Fruit fly (Drosophila melanogaster) whole organism: ENCODE results near the gene Nulp1.

ENCODE experiments used
- CG8478 ChIP-seq: fragments of >200 bp; optimal IDR thresholded peaks from 2 replicates; lab custom pipeline; 2018; ENCODE audit warnings: inconsistent platforms
- Dll ChIP-seq: fragments of >200 bp; optimal IDR thresholded peaks from 2 replicates; lab custom pipeline; 2017
- EcR ChIP-seq, 2 experiments: fragments of >200 bp; optimal IDR thresholded peaks; 2 replicates each; lab custom pipeline; 2017; ENCODE audit warnings: missing biosample characterization in 2 of 2, missing genetic modification characterization in 2 of 2, missing genetic modification reagents in 2 of 2
- pan ChIP-seq: fragments of >200 bp; optimal IDR thresholded peaks from 2 replicates; lab custom pipeline; 2017
- psq ChIP-seq: fragments of >200 bp; optimal IDR thresholded peaks from 2 replicates; lab custom pipeline; 2017
- usp ChIP-seq: fragments of >200 bp; optimal IDR thresholded peaks from 2 replicates; lab custom pipeline; 2017; ENCODE audit warnings: missing biosample characterization, missing genetic modification characterization, mixed read lengths

Gene Nulp1

dm6 chr3L:8096106-8096558 is 14.0 kb upstream of the Nulp1 start:
- TF ChIP-seq psq (lab: Kevin White, UChicago) (no peak), Dll (lab: Kevin White, UChicago) (no peak), usp (GFP tag; lab: Kevin White, UChicago) (no peak), CG8478 (lab: Kevin White, UChicago) (no peak), EcR (GFP tag; optimal IDR thresholded peaks at IDR 0.05; lab: Kevin White, UChicago) (no peak), pan (lab: Kevin White, UChicago) (no peak)

dm6 chr3L:8097101-8097500 is 13.1 kb upstream of the Nulp1 start:
- TF ChIP-seq psq (lab: Kevin White, UChicago) = no peak
- TF ChIP-seq Dll (lab: Kevin White, UChicago) = no peak
- no peak for TF ChIP-seq pan (lab: Kevin White, UChicago)
- no peak for TF ChIP-seq usp (GFP tag; lab: Kevin White, UChicago)
- TF ChIP-seq EcR (GFP tag; optimal IDR thresholded peaks at IDR 0.05; lab: Kevin White, UChicago) = no peak
- no peak for TF ChIP-seq CG8478 (lab: Kevin White, UChicago)

dm6 chr3L:8108201-8108600 is 2.0 kb upstream of the Nulp1 start:
- TF ChIP-seq pan (lab: Kevin White, UChicago) = no peak
- no peak for TF ChIP-seq Dll (lab: Kevin White, UChicago)
- no peak for TF ChIP-seq psq (lab: Kevin White, UChicago)
- TF ChIP-seq EcR (GFP tag; optimal IDR thresholded peaks at IDR 0.05; lab: Kevin White, UChicago) = no peak
- no peak for TF ChIP-seq usp (GFP tag; lab: Kevin White, UChicago)
- TF ChIP-seq CG8478 (lab: Kevin White, UChicago) = no peak

- no peak for TF ChIP-seq Dll (lab: Kevin White, UChicago)
- no peak for TF ChIP-seq psq (lab: Kevin White, UChicago)
- no peak for TF ChIP-seq pan (lab: Kevin White, UChicago)
- no peak for TF ChIP-seq usp (GFP tag; lab: Kevin White, UChicago)
- TF ChIP-seq CG8478 (lab: Kevin White, UChicago) = no peak
- TF ChIP-seq EcR (GFP tag; optimal IDR thresholded peaks at IDR 0.05; lab: Kevin White, UChicago) = no peak
Measured at dm6 chr3L:8108886-8109285, 1.3 kb upstream of the Nulp1 start, which contains the start of gene fan. Gene fan (plus strand): TSS chr3L:8109132.

- TF ChIP-seq usp (GFP tag; lab: Kevin White, UChicago) (no peak), EcR (GFP tag; optimal IDR thresholded peaks at IDR 0.05; lab: Kevin White, UChicago) (no peak), psq (lab: Kevin White, UChicago) (no peak), pan (lab: Kevin White, UChicago) (no peak), CG8478 (lab: Kevin White, UChicago) (no peak), Dll (lab: Kevin White, UChicago) (no peak)
Measured at dm6 chr3L:8115864-8116528, 5.8 kb downstream of the Nulp1 start, which contains the start of the genes Arp3 and msk. Gene Arp3 (minus strand): TSS chr3L:8115902. Gene msk (plus strand): TSS chr3L:8116179.

- TF ChIP-seq pan (lab: Kevin White, UChicago) = no peak
- TF ChIP-seq usp (GFP tag; lab: Kevin White, UChicago) = no peak
- TF ChIP-seq Dll (lab: Kevin White, UChicago) = no peak
- TF ChIP-seq EcR (GFP tag; optimal IDR thresholded peaks at IDR 0.05; lab: Kevin White, UChicago) = no peak
- TF ChIP-seq psq (lab: Kevin White, UChicago) = no peak
- TF ChIP-seq CG8478 (lab: Kevin White, UChicago) = no peak
Measured at dm6 chr3L:8116809-8117208, 6.6 kb downstream of the Nulp1 start.

dm6 chr3L:8121590-8121989 is 11.4 kb downstream of the Nulp1 start, which contains the start of gene ldbr:
Gene ldbr (plus strand): TSS chr3L:8121827.
- TF ChIP-seq psq (lab: Kevin White, UChicago) (no peak), Dll (lab: Kevin White, UChicago) (no peak), CG8478 (lab: Kevin White, UChicago) (no peak), pan (lab: Kevin White, UChicago) (no peak), EcR (GFP tag; optimal IDR thresholded peaks at IDR 0.05; lab: Kevin White, UChicago) (no peak)

dm6 chr3L:8124481-8125359 is 14.6 kb downstream of the Nulp1 start, which contains the start of the genes CG7550 and mRpL36:
Gene CG7550 (minus strand): TSS chr3L:8124531.
Gene mRpL36 (minus strand): TSS chr3L:8125132.
- no peak for TF ChIP-seq usp (GFP tag; lab: Kevin White, UChicago)
- no peak for TF ChIP-seq EcR (GFP tag; optimal IDR thresholded peaks at IDR 0.05; lab: Kevin White, UChicago)
- TF ChIP-seq pan (lab: Kevin White, UChicago) = no peak
- TF ChIP-seq Dll (lab: Kevin White, UChicago) = no peak
- no peak for TF ChIP-seq CG8478 (lab: Kevin White, UChicago)
- no peak for TF ChIP-seq psq (lab: Kevin White, UChicago)

- no peak for TF ChIP-seq EcR (GFP tag; optimal IDR thresholded peaks at IDR 0.05; lab: Kevin White, UChicago)
- no peak for TF ChIP-seq usp (GFP tag; lab: Kevin White, UChicago)
- TF ChIP-seq CG8478 (lab: Kevin White, UChicago) = no peak
- no peak for TF ChIP-seq pan (lab: Kevin White, UChicago)
- no peak for TF ChIP-seq psq (lab: Kevin White, UChicago)
- no peak for TF ChIP-seq Dll (lab: Kevin White, UChicago)
Measured at dm6 chr3L:8127712-8128210, 17.6 kb downstream of the Nulp1 start, which contains the start of the genes Cds and Uba2. Gene Cds (plus strand): TSS chr3L:8127762. Gene Uba2 (minus strand): TSS chr3L:8127818.

- TF ChIP-seq usp (GFP tag; lab: Kevin White, UChicago) = no peak
Measured at dm6 chr3L:8128396-8129050, 18.4 kb downstream of the Nulp1 start.
